Worm (Caenorhabditis elegans): ENCODE results near the gene T02C1.1.

DNA sequence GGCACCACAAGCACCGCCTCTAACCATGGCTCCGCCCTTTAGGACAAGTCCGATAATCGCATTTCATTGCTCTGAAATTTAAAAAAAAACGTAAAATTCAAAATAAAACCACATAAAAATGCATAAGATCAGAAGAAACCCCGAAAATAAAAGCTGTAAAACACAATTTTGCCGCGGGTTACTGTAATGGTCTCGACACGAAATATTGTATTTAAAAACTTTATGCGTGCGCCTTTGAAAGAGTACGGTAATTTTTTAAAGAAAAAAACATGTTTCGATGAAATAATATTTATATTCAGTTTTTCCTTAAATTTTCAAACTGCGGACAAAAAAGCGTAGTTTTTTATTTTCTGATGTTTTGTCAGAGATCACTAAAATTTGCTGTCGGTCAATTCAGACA lies 18.6 kb upstream of the T02C1.1 start, which contains the start of gene rnr-1:
- no peak for TF ChIP-seq snpc-4 (tag; optimal IDR thresholded peaks at IDR 0.05)
- TF ChIP-seq unc-62 (GFP tag; optimal IDR thresholded peaks at IDR 0.05), result no peak
- no peak for TF ChIP-seq sma-3 (GFP tag; optimal IDR thresholded peaks at IDR 0.05)
- no peak for TF ChIP-seq ceh-16 (tag; optimal IDR thresholded peaks at IDR 0.05)
- TF ChIP-seq nhr-237 (tag; optimal IDR thresholded peaks at IDR 0.05), result no peak
- no peak for TF ChIP-seq lin-13 (GFP tag; optimal IDR thresholded peaks at IDR 0.05)
- no peak for TF ChIP-seq zag-1 (tag; optimal IDR thresholded peaks at IDR 0.05)
- TF ChIP-seq ama-1 (optimal IDR thresholded peaks at IDR 0.05), result no peak
- no peak for TF ChIP-seq mdl-1 (tag; optimal IDR thresholded peaks at IDR 0.05)

All from whole organism, L2 larva.